Worm (Caenorhabditis elegans) whole organism, L4 larva: ENCODE results near the gene comt-4.
A peak's percentile ranks its signal among the peaks of the same experiment; 100 is the strongest.

Experiments used
- D1046.2 ChIP-seq: fragments of 200-800 bp; sonication (Bioruptor generic); IDR thresholded peaks from 2 replicates; pipeline ENCODE4 v1.3.6; 2022; ENCODE audit warnings: missing genetic modification characterization, missing compliant biosample characterization
- F37D6.2 ChIP-seq: sonication (generic microtip); optimal IDR thresholded peaks from 2 replicates; lab custom pipeline; 2016; ENCODE audit warnings: mild to moderate bottlenecking, missing genetic modification characterization, missing compliant biosample characterization
- F44E2.7 ChIP-seq: fragments of 200-800 bp; sonication (Bioruptor generic); IDR thresholded peaks from 2 replicates; pipeline ENCODE4 v2.1.2; 2022; ENCODE audit warnings: missing genetic modification characterization, missing compliant biosample characterization
- R02D3.7 ChIP-seq: fragments of 150-350 bp; sonication (generic microtip); optimal IDR thresholded peaks from 3 replicates; lab custom pipeline; 2014; ENCODE audit warnings: missing biosample characterization, missing genetic modification characterization
- Y105C5A.15 ChIP-seq: fragments of 200-800 bp; sonication (Bioruptor generic); IDR thresholded peaks from 2 replicates; pipeline ENCODE4 v1.3.6; 2022; ENCODE audit warnings: missing genetic modification characterization, missing compliant biosample characterization
- Y5F2A.4 ChIP-seq: fragments of 200-800 bp; sonication (Bioruptor generic); optimal IDR thresholded peaks from 2 replicates; lab custom pipeline; 2018; ENCODE audit warnings: mild to moderate bottlenecking, missing genetic modification characterization, missing compliant biosample characterization
- ceh-20 ChIP-seq: fragments of 200-800 bp; sonication (Bioruptor generic); IDR thresholded peaks from 2 replicates; pipeline ENCODE4 v1.3.6; 2022; ENCODE audit warnings: missing genetic modification reagents, missing genetic modification characterization, missing compliant biosample characterization
- ceh-62 ChIP-seq: sonication (generic microtip); optimal IDR thresholded peaks from 2 replicates; lab custom pipeline; 2017; ENCODE audit warnings: missing biosample characterization, missing genetic modification characterization
- ceh-82 ChIP-seq: sonication (generic microtip); optimal IDR thresholded peaks from 2 replicates; lab custom pipeline; 2017; ENCODE audit warnings: missing biosample characterization, missing genetic modification characterization
- ctbp-1 ChIP-seq: fragments of 200-800 bp; sonication (Bioruptor generic); IDR thresholded peaks from 2 replicates; pipeline ENCODE4 v1.3.6; 2022; ENCODE audit warnings: missing genetic modification reagents, missing genetic modification characterization, missing compliant biosample characterization
- daf-12 ChIP-seq: fragments of 150-350 bp; optimal IDR thresholded peaks from 2 replicates; lab custom pipeline; 2014; ENCODE audit warnings: missing biosample characterization, missing genetic modification reagents, missing genetic modification characterization
- daf-16 ChIP-seq, 3 experiments: sonication (generic microtip); optimal IDR thresholded peaks; 2 replicates each; lab custom pipeline; 2016 to 2017; ENCODE audit warnings: missing genetic modification characterization in 3 of 3, missing genetic modification reagents in 3 of 3, mild to moderate bottlenecking in 2 of 3, missing compliant biosample characterization in 2 of 3, missing biosample characterization in 1 of 3, moderate library complexity in 1 of 3
- daf-19 ChIP-seq: fragments of 200-800 bp; sonication (Bioruptor generic); conservative IDR thresholded peaks from 2 replicates; pipeline ENCODE4 v1.3.6; 2022; ENCODE audit warnings: missing genetic modification characterization, missing compliant biosample characterization
- egl-43 ChIP-seq: fragments of 200-800 bp; sonication (Bioruptor generic); IDR thresholded peaks from 2 replicates; pipeline ENCODE4 v1.3.6; 2022; ENCODE audit warnings: missing genetic modification reagents, missing genetic modification characterization, missing compliant biosample characterization
- fos-1 ChIP-seq: fragments of 150-350 bp; optimal IDR thresholded peaks from 2 replicates; lab custom pipeline; 2014; ENCODE audit warnings: missing biosample characterization, missing genetic modification characterization
- gei-8 ChIP-seq: fragments of 200-800 bp; sonication (Bioruptor generic); optimal IDR thresholded peaks from 2 replicates; lab custom pipeline; 2018; ENCODE audit warnings: mild to moderate bottlenecking, missing genetic modification characterization, missing compliant biosample characterization
- hlh-30 ChIP-seq: sonication (generic microtip); optimal IDR thresholded peaks from 2 replicates; lab custom pipeline; 2017; ENCODE audit warnings: antibody characterized with exemption, mild to moderate bottlenecking, missing genetic modification characterization, missing compliant biosample characterization; ENCODE audit not compliant: insufficient read depth
- lim-7 ChIP-seq: fragments of 200-800 bp; sonication (Bioruptor generic); IDR thresholded peaks from 2 replicates; pipeline ENCODE4 v1.3.6; 2022; ENCODE audit warnings: missing genetic modification characterization, missing compliant biosample characterization
- lin-1 ChIP-seq: fragments of 200-800 bp; sonication (Bioruptor generic); IDR thresholded peaks from 2 replicates; pipeline ENCODE4 v1.3.6; 2022; ENCODE audit warnings: missing genetic modification reagents, missing genetic modification characterization, missing compliant biosample characterization
- lin-13 ChIP-seq: fragments of 150-350 bp; optimal IDR thresholded peaks from 2 replicates; lab custom pipeline; 2014; ENCODE audit warnings: missing biosample characterization, missing genetic modification reagents, missing genetic modification characterization
- lin-38 ChIP-seq: fragments of 200-800 bp; sonication (Bioruptor generic); IDR thresholded peaks from 2 replicates; pipeline ENCODE4 v1.3.6; 2022; ENCODE audit warnings: missing genetic modification reagents, missing genetic modification characterization, missing compliant biosample characterization
- lin-39 ChIP-seq: fragments of 150-350 bp; optimal IDR thresholded peaks from 2 replicates; lab custom pipeline; 2014; ENCODE audit warnings: missing biosample characterization, missing genetic modification reagents, missing genetic modification characterization
- lir-3 ChIP-seq: sonication (generic microtip); optimal IDR thresholded peaks from 2 replicates; lab custom pipeline; 2016; ENCODE audit warnings: mild to moderate bottlenecking, missing genetic modification characterization, missing compliant biosample characterization
- madf-5 ChIP-seq, 2 experiments: fragments of 200-800 bp; sonication (Bioruptor generic); IDR thresholded peaks; 2 replicates each; pipeline ENCODE4 v1.3.6; 2022; ENCODE audit warnings: missing compliant biosample characterization in 2 of 2, missing genetic modification characterization in 2 of 2
- madf-9 ChIP-seq: fragments of 200-800 bp; sonication (Bioruptor generic); conservative IDR thresholded peaks from 2 replicates; pipeline ENCODE4 v1.3.6; 2022; ENCODE audit warnings: missing genetic modification reagents, missing genetic modification characterization, missing compliant biosample characterization
- mdl-1 ChIP-seq, 2 experiments: fragments of 150-350 bp in 1 of 2; sonication (generic microtip) in 1 of 2; optimal IDR thresholded peaks; 2 replicates each; lab custom pipeline; 2014 to 2017; ENCODE audit warnings: missing biosample characterization in 2 of 2, missing genetic modification characterization in 2 of 2
- mdt-29 ChIP-seq: fragments of 200-800 bp; sonication (Bioruptor generic); IDR thresholded peaks from 2 replicates; pipeline ENCODE4 v1.3.6; 2022; ENCODE audit warnings: missing genetic modification reagents, missing genetic modification characterization, missing compliant biosample characterization
- mxl-3 ChIP-seq: fragments of 200-800 bp; sonication (Bioruptor generic); optimal IDR thresholded peaks from 2 replicates; lab custom pipeline; 2018; ENCODE audit warnings: mild to moderate bottlenecking, missing genetic modification characterization, missing compliant biosample characterization
- nhr-10 ChIP-seq: fragments of 150-350 bp; optimal IDR thresholded peaks from 2 replicates; lab custom pipeline; 2014; ENCODE audit warnings: missing biosample characterization, missing genetic modification characterization
- nhr-11 ChIP-seq: fragments of 150-350 bp; optimal IDR thresholded peaks from 2 replicates; lab custom pipeline; 2014; ENCODE audit warnings: missing biosample characterization, missing genetic modification characterization
- nhr-111 ChIP-seq: fragments of 200-800 bp; sonication (Bioruptor generic); optimal IDR thresholded peaks from 2 replicates; lab custom pipeline; 2018; ENCODE audit warnings: mild to moderate bottlenecking, missing genetic modification characterization, missing compliant biosample characterization
- nhr-237 ChIP-seq: sonication (generic microtip); optimal IDR thresholded peaks from 2 replicates; lab custom pipeline; 2017; ENCODE audit warnings: missing biosample characterization, missing genetic modification characterization
- nhr-28 ChIP-seq: fragments of 150-350 bp; optimal IDR thresholded peaks from 2 replicates; lab custom pipeline; 2014; ENCODE audit warnings: missing biosample characterization, missing genetic modification characterization
- nhr-41 ChIP-seq: fragments of 200-800 bp; sonication (Bioruptor generic); IDR thresholded peaks from 2 replicates; pipeline ENCODE4 v1.3.6; 2022; ENCODE audit warnings: missing genetic modification reagents, missing genetic modification characterization, missing compliant biosample characterization
- nhr-48 ChIP-seq: sonication (generic microtip); optimal IDR thresholded peaks from 2 replicates; lab custom pipeline; 2016; ENCODE audit warnings: mild to moderate bottlenecking, missing genetic modification characterization, missing compliant biosample characterization
- nhr-6 ChIP-seq: fragments of 150-350 bp; optimal IDR thresholded peaks from 2 replicates; lab custom pipeline; 2014; ENCODE audit warnings: missing biosample characterization, missing genetic modification characterization
- nhr-76 ChIP-seq: fragments of 150-350 bp; optimal IDR thresholded peaks from 2 replicates; lab custom pipeline; 2014; ENCODE audit warnings: missing biosample characterization, missing genetic modification characterization
- nhr-77 ChIP-seq: fragments of 150-350 bp; optimal IDR thresholded peaks from 2 replicates; lab custom pipeline; 2014; ENCODE audit warnings: missing biosample characterization, missing genetic modification characterization
- pha-4 ChIP-seq, 2 experiments: fragments of 150-350 bp in 1 of 2; fragments of 200-800 bp in 1 of 2; sonication (Bioruptor generic) in 1 of 2; IDR thresholded peaks in 1 of 2; optimal IDR thresholded peaks in 1 of 2; 2 replicates each; pipeline versions ENCODE4 v1.3.6 to Lab custom; 2014 to 2022; ENCODE audit warnings: missing genetic modification characterization in 2 of 2, missing genetic modification reagents in 2 of 2, missing biosample characterization in 1 of 2, missing compliant biosample characterization in 1 of 2
- pqm-1 ChIP-seq: sonication (generic microtip); optimal IDR thresholded peaks from 2 replicates; lab custom pipeline; 2017; ENCODE audit warnings: missing biosample characterization, missing genetic modification characterization
- saeg-2 ChIP-seq: fragments of 200-800 bp; sonication (Bioruptor generic); IDR thresholded peaks from 2 replicates; pipeline ENCODE4 v1.3.6; 2022; ENCODE audit warnings: missing genetic modification reagents, missing genetic modification characterization, missing compliant biosample characterization
- sdz-12 ChIP-seq: fragments of 200-800 bp; sonication (Bioruptor generic); optimal IDR thresholded peaks from 2 replicates; lab custom pipeline; 2018; ENCODE audit warnings: mild to moderate bottlenecking, missing genetic modification characterization, missing compliant biosample characterization
- snpc-1.2 ChIP-seq: fragments of 200-800 bp; sonication (Bioruptor generic); IDR thresholded peaks from 2 replicates; pipeline ENCODE4 v1.3.6; 2022; ENCODE audit warnings: missing genetic modification reagents, missing genetic modification characterization, missing compliant biosample characterization
- spr-1 ChIP-seq: sonication (generic microtip); optimal IDR thresholded peaks from 2 replicates; lab custom pipeline; 2016; ENCODE audit warnings: mild to moderate bottlenecking, missing genetic modification characterization, missing compliant biosample characterization
- spr-3 ChIP-seq: fragments of 200-800 bp; sonication (Bioruptor generic); optimal IDR thresholded peaks from 2 replicates; lab custom pipeline; 2018; ENCODE audit warnings: mild to moderate bottlenecking, missing genetic modification characterization, missing compliant biosample characterization
- tag-97 ChIP-seq: fragments of 200-800 bp; sonication (Bioruptor generic); IDR thresholded peaks from 2 replicates; pipeline ENCODE4 v1.3.6; 2022; ENCODE audit warnings: missing genetic modification characterization, missing compliant biosample characterization
- unc-62 ChIP-seq, 3 experiments: fragments of 150-350 bp in 1 of 3; sonication (generic microtip); optimal IDR thresholded peaks in 2 of 3; peaks in 1 of 3; 1 replicate in 1 of 3; 2 replicates in 2 of 3; lab custom pipeline; 2014 to 2017; ENCODE audit warnings: missing biosample characterization in 3 of 3, missing genetic modification characterization in 3 of 3, missing genetic modification reagents in 3 of 3, missing genotype in 1 of 3
- zag-1 ChIP-seq: fragments of 150-350 bp; optimal IDR thresholded peaks from 2 replicates; lab custom pipeline; 2014; ENCODE audit warnings: missing biosample characterization, missing genetic modification characterization
- ztf-7 ChIP-seq: fragments of 150-350 bp; optimal IDR thresholded peaks from 2 replicates; lab custom pipeline; 2014; ENCODE audit warnings: missing biosample characterization, missing genetic modification characterization

Gene comt-4

ce11 chrV:2008412-2008811 lies 41.6 kb downstream of the comt-4 start (continued):
- TF ChIP-seq ceh-82 (tag; lab: Kevin White, UChicago) (no peak), spr-1 (tag; lab: Kevin White, UChicago) (no peak), zag-1 (no peak), tag-97 (GFP tag; lab: Robert Waterston, UW) (no peak), sdz-12 (GFP tag; lab: Kevin White, UChicago) (no peak), fos-1 (no peak), ctbp-1 (GFP tag; lab: Robert Waterston, UW) (0 out of 2 replicates have a peak, but pooled peaks have one; percentile 51), lir-3 (tag; lab: Kevin White, UChicago) (no peak), daf-12 (tag; lab: Kevin White, UChicago) (no peak), egl-43 (GFP tag; lab: Robert Waterston, UW) (no peak), R02D3.7 (tag; lab: Kevin White, UChicago) (no peak), spr-3 (GFP tag; lab: Kevin White, UChicago) (no peak), mdt-29 (GFP tag; lab: Robert Waterston, UW) (no peak), lin-39 (no peak), nhr-237 (tag; lab: Kevin White, UChicago) (no peak), nhr-77 (tag; lab: Kevin White, UChicago) (peak; percentile 62), hlh-30 (peak; percentile 28), ztf-7 (tag; lab: Kevin White, UChicago) (no peak), nhr-76 (tag; lab: Kevin White, UChicago) (no peak), nhr-6 (tag; lab: Kevin White, UChicago) (no peak), mdl-1 (tag; optimal IDR thresholded peaks at IDR 0.05; lab: Kevin White, UChicago) (no peak), mxl-3 (GFP tag; lab: Kevin White, UChicago) (peak; percentile 3), saeg-2 (no peak), F37D6.2 (tag; lab: Kevin White, UChicago) (no peak), nhr-28 (peak; percentile 54), nhr-10 (tag; lab: Kevin White, UChicago) (no peak), lin-13 (GFP tag; lab: Kevin White, UChicago) (no peak), nhr-111 (GFP tag; lab: Kevin White, UChicago) (no peak), lin-38 (GFP tag; lab: Robert Waterston, UW) (peak; percentile 88), Y5F2A.4 (no peak), nhr-48 (tag; lab: Kevin White, UChicago) (no peak), gei-8 (GFP tag; lab: Kevin White, UChicago) (no peak), ceh-62 (tag; lab: Kevin White, UChicago) (no peak), madf-9 (0 out of 2 replicates have a peak, but pooled peaks have one; percentile 33)
- TF ChIP-seq, all 104 proteins: peak for 27

DNA sequence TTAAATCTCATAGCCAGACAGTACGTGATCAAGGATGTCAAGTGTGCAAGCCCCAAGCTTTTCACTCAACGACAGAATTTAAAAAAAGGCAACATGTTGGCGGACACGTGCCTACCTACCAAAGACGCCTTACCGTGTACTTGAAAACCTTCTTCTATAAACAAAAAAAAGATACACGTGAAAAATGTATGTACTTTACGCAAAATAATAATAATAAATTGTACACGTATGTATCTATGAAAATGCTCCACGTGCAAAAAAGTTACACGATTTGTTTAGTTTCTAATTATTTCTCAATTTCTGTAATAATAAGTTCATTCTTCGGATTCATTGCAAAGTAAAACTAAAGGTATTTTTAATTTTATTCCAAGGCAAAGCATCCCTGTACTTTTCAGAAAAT lies 45.3 kb downstream of the comt-4 start, which contains the start of gene cysl-4:
cysl-4 (plus strand) TSS at position 301 of the 400 bp plus-strand sequence.
- no peak for TF ChIP-seq pha-4 (GFP tag; IDR thresholded peaks at IDR 0.05; lab: Robert Waterston, UW)
- no peak for TF ChIP-seq pha-4 (tag; optimal IDR thresholded peaks at IDR 0.05; lab: Kevin White, UChicago)
- TF ChIP-seq unc-62 (GFP tag; optimal IDR thresholded peaks at IDR 0.05 in 1 of 2; lab: Kevin White, UChicago): peak in 1 of 2 experiments; percentile 16
- TF ChIP-seq unc-62 (tag; optimal IDR thresholded peaks at IDR 0.05; lab: Kevin White, UChicago): no peak

ce11 chrV:2004229-2004628 lies 45.8 kb downstream of the comt-4 start, which contains the start of gene clec-206:
Gene clec-206 (minus strand): TSS chrV:2004329.
- TF ChIP-seq snpc-1.2 (GFP tag; lab: Robert Waterston, UW) (no peak), ceh-62 (tag; lab: Kevin White, UChicago) (no peak), lin-1 (no peak), nhr-11 (tag; lab: Kevin White, UChicago) (no peak), F44E2.7 (GFP tag; lab: Robert Waterston, UW) (no peak), nhr-48 (tag; lab: Kevin White, UChicago) (no peak), Y105C5A.15 (GFP tag; lab: Robert Waterston, UW) (no peak), D1046.2 (no peak), daf-16 (GFP tag; optimal IDR thresholded peaks at IDR 0.05; lab: Kevin White, UChicago) (no peak), daf-16 (tag; optimal IDR thresholded peaks at IDR 0.05; lab: Kevin White, UChicago) (no peak), ceh-20 (no peak), pqm-1 (no peak), lim-7 (GFP tag; lab: Robert Waterston, UW) (no peak), daf-19 (GFP tag; lab: Robert Waterston, UW) (no peak), Y5F2A.4 (no peak), sdz-12 (GFP tag; lab: Kevin White, UChicago) (no peak), nhr-41 (GFP tag; lab: Robert Waterston, UW) (no peak), madf-5 (GFP tag; IDR thresholded peaks at IDR 0.05; lab: Robert Waterston, UW) (no peak), spr-1 (tag; lab: Kevin White, UChicago) (no peak)
